Fruit fly (Drosophila melanogaster) whole organism: ENCODE results near the gene Bet5.

ENCODE experiments used
- CG8478 ChIP-seq: fragments of >200 bp; optimal IDR thresholded peaks from 2 replicates; lab custom pipeline; 2018; ENCODE audit warnings: inconsistent platforms
- EcR ChIP-seq, 2 experiments: fragments of >200 bp; optimal IDR thresholded peaks; 2 replicates each; lab custom pipeline; 2017; ENCODE audit warnings: missing biosample characterization in 2 of 2, missing genetic modification characterization in 2 of 2, missing genetic modification reagents in 2 of 2
- pan ChIP-seq: fragments of >200 bp; optimal IDR thresholded peaks from 2 replicates; lab custom pipeline; 2017
- psq ChIP-seq: fragments of >200 bp; optimal IDR thresholded peaks from 2 replicates; lab custom pipeline; 2017

dm6 chr3R:30191462-30191874, 11.4 kb downstream of the Bet5 start:
- TF ChIP-seq pan (peak; percentile 93), EcR (GFP tag; optimal IDR thresholded peaks at IDR 0.05; lab: Kevin White, UChicago) (no peak), psq (lab: Kevin White, UChicago) (no peak), CG8478 (lab: Kevin White, UChicago) (no peak)
